Worm (Caenorhabditis elegans) whole organism, young adult: Measurements from ENCODE around the gene srsx-28.

Experiments
- B0019.2 ChIP-seq: fragments of 200-800 bp; sonication (Bioruptor generic); conservative IDR thresholded peaks from 2 replicates; pipeline ENCODE4 v1.3.6; 2022; ENCODE audit warnings: missing genetic modification reagents, missing genetic modification characterization, missing compliant biosample characterization
- ccch-3 ChIP-seq: fragments of 200-800 bp; sonication (Bioruptor generic); optimal IDR thresholded peaks from 2 replicates; lab custom pipeline; 2018; ENCODE audit warnings: mild to moderate bottlenecking, missing genetic modification characterization, missing compliant biosample characterization
- pha-4 ChIP-seq: fragments of 150-350 bp; sonication (generic microtip); optimal IDR thresholded peaks from 2 replicates; lab custom pipeline; 2014; ENCODE audit warnings: missing biosample characterization, missing genetic modification reagents, missing genetic modification characterization
- somi-1 ChIP-seq: fragments of 200-800 bp; sonication (Bioruptor generic); optimal IDR thresholded peaks from 2 replicates; lab custom pipeline; 2018; ENCODE audit warnings: mild to moderate bottlenecking, missing genetic modification characterization, missing compliant biosample characterization

- TF ChIP-seq somi-1 (GFP tag; lab: Kevin White, UChicago) (peak; percentile 69), ccch-3 (GFP tag; lab: Kevin White, UChicago) (no peak), B0019.2 (no peak), pha-4 (tag; lab: Kevin White, UChicago) (no peak)
Measured at ce11 chrV:10174632-10175075, 22.3 kb downstream of the srsx-28 start.
